Worm (Caenorhabditis elegans) whole organism, L2 larva: ENCODE measurements around the gene spp-4.
A peak's percentile ranks its signal among the peaks of the same experiment; 100 is the strongest.
"Not testable (repeated sequence)": the region's sequence is repeated elsewhere in the genome, so short reads cannot be mapped to it uniquely, and the experiment has no call there.

Experiments
- F13H6.1 ChIP-seq: sonication (generic microtip); optimal IDR thresholded peaks from 2 replicates; lab custom pipeline; 2016; ENCODE audit warnings: missing genetic modification characterization, missing compliant biosample characterization
- R02D3.7 ChIP-seq: fragments of 150-350 bp; optimal IDR thresholded peaks from 2 replicates; lab custom pipeline; 2014; ENCODE audit warnings: missing biosample characterization, missing genetic modification characterization
- ZK546.5 ChIP-seq: sonication (generic microtip); optimal IDR thresholded peaks from 2 replicates; lab custom pipeline; 2017; ENCODE audit warnings: missing biosample characterization, missing genetic modification characterization
- alr-1 ChIP-seq: fragments of 150-350 bp; optimal IDR thresholded peaks from 2 replicates; lab custom pipeline; 2014; ENCODE audit warnings: missing biosample characterization, missing genetic modification characterization
- aly-2 ChIP-seq: fragments of 150-350 bp; optimal IDR thresholded peaks from 2 replicates; lab custom pipeline; 2014; ENCODE audit warnings: missing biosample characterization, missing genetic modification characterization
- blmp-1 ChIP-seq: sonication (generic microtip); optimal IDR thresholded peaks from 2 replicates; lab custom pipeline; 2017; ENCODE audit warnings: missing genetic modification characterization, mild to moderate bottlenecking, missing compliant biosample characterization, antibody characterized with exemption, moderate library complexity; ENCODE audit not compliant: insufficient read depth
- ceh-16 ChIP-seq: fragments of 150-350 bp; optimal IDR thresholded peaks from 2 replicates; lab custom pipeline; 2014; ENCODE audit warnings: missing biosample characterization, missing genetic modification characterization
- ceh-82 ChIP-seq: fragments of 150-350 bp; optimal IDR thresholded peaks from 2 replicates; lab custom pipeline; 2014; ENCODE audit warnings: missing biosample characterization, missing genetic modification characterization
- crh-2 ChIP-seq: sonication (generic microtip); optimal IDR thresholded peaks from 2 replicates; lab custom pipeline; 2017; ENCODE audit warnings: missing biosample characterization, missing genetic modification characterization
- dmd-4 ChIP-seq: sonication (generic microtip); optimal IDR thresholded peaks from 2 replicates; lab custom pipeline; 2017; ENCODE audit warnings: missing biosample characterization, missing genetic modification characterization
- elt-1 ChIP-seq: fragments of 150-350 bp; optimal IDR thresholded peaks from 2 replicates; lab custom pipeline; 2014; ENCODE audit warnings: missing biosample characterization, missing genetic modification characterization
- fos-1 ChIP-seq: fragments of 150-350 bp; optimal IDR thresholded peaks from 2 replicates; lab custom pipeline; 2014; ENCODE audit warnings: missing biosample characterization, missing genetic modification characterization
- gmeb-1 ChIP-seq: fragments of 150-350 bp; optimal IDR thresholded peaks from 2 replicates; lab custom pipeline; 2014; ENCODE audit warnings: missing biosample characterization, missing genetic modification characterization
- lin-11 ChIP-seq: fragments of 150-350 bp; sonication (generic microtip); optimal IDR thresholded peaks from 2 replicates; lab custom pipeline; 2014; ENCODE audit warnings: missing biosample characterization, missing genetic modification characterization, inconsistent platforms, mixed read lengths
- lin-13 ChIP-seq: fragments of 150-350 bp; optimal IDR thresholded peaks from 2 replicates; lab custom pipeline; 2014; ENCODE audit warnings: missing biosample characterization, missing genetic modification reagents, missing genetic modification characterization
- lsy-2 ChIP-seq, 2 experiments: fragments of 150-350 bp in 1 of 2; sonication (generic microtip) in 1 of 2; optimal IDR thresholded peaks; 2 replicates each; lab custom pipeline; 2014 to 2017; ENCODE audit warnings: missing biosample characterization in 2 of 2, missing genetic modification characterization in 2 of 2
- mab-5 ChIP-seq: fragments of 150-350 bp; optimal IDR thresholded peaks from 2 replicates; lab custom pipeline; 2014; ENCODE audit warnings: missing biosample characterization, missing genetic modification characterization
- mdl-1 ChIP-seq, 2 experiments: fragments of 150-350 bp in 1 of 2; sonication (generic microtip) in 1 of 2; optimal IDR thresholded peaks; 2 replicates each; lab custom pipeline; 2017; ENCODE audit warnings: missing biosample characterization in 2 of 2, missing genetic modification characterization in 2 of 2
- nhr-10 ChIP-seq: sonication (generic microtip); optimal IDR thresholded peaks from 2 replicates; lab custom pipeline; 2017; ENCODE audit warnings: missing biosample characterization, missing genetic modification characterization
- nhr-11 ChIP-seq: fragments of 150-350 bp; optimal IDR thresholded peaks from 2 replicates; lab custom pipeline; 2014; ENCODE audit warnings: missing biosample characterization, missing genetic modification characterization
- nhr-21 ChIP-seq: fragments of 150-350 bp; optimal IDR thresholded peaks from 2 replicates; lab custom pipeline; 2014; ENCODE audit warnings: missing biosample characterization, missing genetic modification characterization
- nhr-237 ChIP-seq: fragments of 150-350 bp; optimal IDR thresholded peaks from 2 replicates; lab custom pipeline; 2014; ENCODE audit warnings: missing biosample characterization, missing genetic modification characterization
- nhr-6 ChIP-seq: fragments of 150-350 bp; optimal IDR thresholded peaks from 2 replicates; lab custom pipeline; 2014; ENCODE audit warnings: missing biosample characterization, missing genetic modification characterization
- nhr-77 ChIP-seq: fragments of 150-350 bp; optimal IDR thresholded peaks from 2 replicates; lab custom pipeline; 2014; ENCODE audit warnings: missing biosample characterization, missing genetic modification characterization
- peb-1 ChIP-seq: fragments of 150-350 bp; optimal IDR thresholded peaks from 2 replicates; lab custom pipeline; 2014; ENCODE audit warnings: missing biosample characterization, missing genetic modification characterization
- sem-4 ChIP-seq: fragments of 150-350 bp; optimal IDR thresholded peaks from 2 replicates; lab custom pipeline; 2014; ENCODE audit warnings: missing biosample characterization, missing genetic modification reagents, missing genetic modification characterization
- skn-1 ChIP-seq: sonication (generic microtip); optimal IDR thresholded peaks from 2 replicates; lab custom pipeline; 2017; ENCODE audit warnings: missing biosample characterization, missing genetic modification characterization
- sma-3 ChIP-seq: sonication (generic microtip); optimal IDR thresholded peaks from 2 replicates; lab custom pipeline; 2016; ENCODE audit warnings: missing genetic modification reagents, missing genetic modification characterization, missing compliant biosample characterization
- sma-9 ChIP-seq, 2 experiments: fragments of 150-350 bp in 1 of 2; sonication (generic microtip) in 1 of 2; optimal IDR thresholded peaks; 2 replicates each; lab custom pipeline; 2014 to 2016; ENCODE audit warnings: missing genetic modification characterization in 2 of 2, mild to moderate bottlenecking in 1 of 2, missing biosample characterization in 1 of 2, missing compliant biosample characterization in 1 of 2, missing genetic modification reagents in 1 of 2, moderate library complexity in 1 of 2
- snpc-4 ChIP-seq: fragments of 150-350 bp; optimal IDR thresholded peaks from 2 replicates; lab custom pipeline; 2014; ENCODE audit warnings: missing biosample characterization, missing genetic modification characterization
- unc-62 ChIP-seq: fragments of 150-350 bp; optimal IDR thresholded peaks from 2 replicates; lab custom pipeline; 2014; ENCODE audit warnings: missing biosample characterization, missing genetic modification reagents, missing genetic modification characterization
- zag-1 ChIP-seq: fragments of 150-350 bp; optimal IDR thresholded peaks from 2 replicates; lab custom pipeline; 2014; ENCODE audit warnings: missing biosample characterization, missing genetic modification characterization
- ztf-1 ChIP-seq: fragments of 200-800 bp; sonication (Bioruptor generic); conservative IDR thresholded peaks from 2 replicates; pipeline ENCODE4 v1.3.6; 2022; ENCODE audit warnings: missing genetic modification characterization, missing compliant biosample characterization
- ztf-11 ChIP-seq: sonication (generic microtip); optimal IDR thresholded peaks from 2 replicates; lab custom pipeline; 2017; ENCODE audit warnings: missing biosample characterization, missing genetic modification characterization
- ztf-4 ChIP-seq: fragments of 150-350 bp; optimal IDR thresholded peaks from 2 replicates; lab custom pipeline; 2014; ENCODE audit warnings: missing biosample characterization, missing genetic modification characterization

spp-4 gene

ce11 chrX:7318639-7319038 lies at the start of gene spp-4:
spp-4 (minus strand) TSS chrX:7318756.
- TF ChIP-seq ZK546.5 (no peak), ztf-11 (tag; lab: Kevin White, UChicago) (no peak), fos-1 (tag; lab: Kevin White, UChicago) (peak; percentile 3), sem-4 (no peak), unc-62 (GFP tag; lab: Kevin White, UChicago) (no peak), nhr-77 (no peak), F13H6.1 (tag; lab: Kevin White, UChicago) (no peak), ceh-82 (tag; lab: Kevin White, UChicago) (no peak), R02D3.7 (tag; lab: Kevin White, UChicago) (no peak), nhr-6 (tag; lab: Kevin White, UChicago) (no peak), snpc-4 (tag; lab: Kevin White, UChicago) (no peak), nhr-21 (no peak), zag-1 (tag; lab: Kevin White, UChicago) (no peak), lin-13 (no peak), sma-9 (GFP tag; optimal IDR thresholded peaks at IDR 0.05; lab: Kevin White, UChicago) (peak; percentile 27), sma-9 (tag; optimal IDR thresholded peaks at IDR 0.05; lab: Kevin White, UChicago) (no peak), aly-2 (no peak), ceh-16 (tag; lab: Kevin White, UChicago) (no peak), peb-1 (tag; lab: Kevin White, UChicago) (no peak)

- not testable (repeated sequence) for TF ChIP-seq crh-2; elt-1 (tag; lab: Kevin White, UChicago); peb-1 (tag; lab: Kevin White, UChicago)
Observed at ce11 chrX:7365267-7365666, 46.7 kb upstream of the spp-4 start, which contains the start of gene C56G3.2. C56G3.2 (plus strand) TSS chrX:7365567.

DNA sequence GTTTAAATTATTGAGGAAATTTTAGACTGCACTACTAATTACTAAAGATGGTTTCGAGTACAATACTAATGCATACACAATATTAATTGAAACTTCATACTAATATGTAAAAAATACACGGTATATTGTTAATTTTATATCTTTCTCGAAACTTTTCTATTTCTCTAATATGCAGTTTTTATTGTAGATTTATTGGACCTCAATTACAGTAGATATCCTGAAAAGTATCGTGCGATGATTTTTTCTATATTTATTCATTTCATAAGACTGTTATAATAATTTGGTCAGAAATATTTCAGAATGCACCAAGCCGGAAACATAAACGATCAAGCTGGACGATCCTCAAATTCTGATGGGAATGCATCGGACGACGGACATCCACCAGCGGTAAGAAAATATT lies 25.2 kb upstream of the spp-4 start, which contains the start of gene C07D8.5:
TSS of gene C07D8.5 (plus strand) at position 301 of the 400 bp plus-strand sequence.
- TF ChIP-seq snpc-4 (tag; lab: Kevin White, UChicago) (no peak), lin-11 (tag; lab: Kevin White, UChicago) (no peak), ceh-82 (tag; lab: Kevin White, UChicago) (no peak), ZK546.5 (no peak), elt-1 (tag; lab: Kevin White, UChicago) (no peak), nhr-10 (tag; lab: Kevin White, UChicago) (no peak), mdl-1 (tag; optimal IDR thresholded peaks at IDR 0.05; lab: Kevin White, UChicago) (no peak), dmd-4 (tag; lab: Kevin White, UChicago) (no peak), ztf-4 (no peak), gmeb-1 (tag; lab: Kevin White, UChicago) (no peak), nhr-77 (no peak), ztf-1 (GFP tag; lab: Robert Waterston, UW) (no peak), nhr-21 (no peak), sma-3 (GFP tag; lab: Kevin White, UChicago) (no peak)

- peak; percentile 5 for TF ChIP-seq crh-2
- no peak for TF ChIP-seq nhr-10 (tag; lab: Kevin White, UChicago)
- no peak for TF ChIP-seq lin-13
- no peak for TF ChIP-seq lin-11 (tag; lab: Kevin White, UChicago)
- TF ChIP-seq blmp-1 = no peak
- no peak for TF ChIP-seq nhr-237
- peak; percentile 39 for TF ChIP-seq fos-1 (tag; lab: Kevin White, UChicago)
- no peak for TF ChIP-seq nhr-6 (tag; lab: Kevin White, UChicago)
- TF ChIP-seq sem-4 = no peak
- TF ChIP-seq skn-1 (tag; lab: Kevin White, UChicago) = peak; percentile 76
- no peak for TF ChIP-seq lsy-2 (tag; optimal IDR thresholded peaks at IDR 0.05; lab: Kevin White, UChicago)
- TF ChIP-seq nhr-11 = no peak
- no peak for TF ChIP-seq alr-1 (tag; lab: Kevin White, UChicago)
- TF ChIP-seq mab-5 (tag; lab: Kevin White, UChicago) = no peak
Observed at ce11 chrX:7343218-7343617, 24.7 kb upstream of the spp-4 start.
